Worm (Caenorhabditis elegans): ENCODE measurements around the gene EEED8.18.

DNA sequence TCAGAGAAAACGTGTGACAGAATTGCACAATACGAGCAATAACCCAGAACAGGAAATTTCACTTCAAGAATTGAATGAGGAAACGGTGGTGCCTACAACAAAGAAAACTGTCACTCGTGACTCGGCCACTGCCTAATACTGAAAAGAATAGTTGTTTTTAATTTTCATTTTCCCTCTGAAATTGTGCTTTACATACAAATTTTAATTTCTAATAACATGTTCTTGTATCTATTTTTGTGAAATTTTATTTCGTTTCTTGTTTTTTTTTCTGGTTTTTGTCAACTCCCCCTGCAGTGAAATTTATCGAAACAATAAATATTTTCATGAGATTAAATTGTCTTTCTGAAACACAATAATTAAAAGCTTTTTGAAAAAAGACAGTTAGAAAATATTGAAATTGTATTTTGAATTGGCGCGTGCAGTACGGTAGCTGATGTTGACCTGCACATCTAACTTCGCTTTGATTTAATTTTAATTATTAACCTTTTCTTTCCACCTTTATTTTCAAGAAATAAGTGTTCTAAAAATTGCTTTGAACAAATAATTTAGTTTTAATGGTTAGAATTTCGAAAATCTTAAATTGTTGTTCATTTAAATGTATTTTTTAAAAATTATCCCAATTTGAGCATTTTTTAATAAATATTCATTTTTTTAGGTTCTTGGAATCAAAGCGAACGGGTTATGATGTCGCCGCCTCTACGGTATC, 43.4 kb upstream of the EEED8.18 start, which contains the start of gene daz-1:
- TF ChIP-seq W03F9.2 (tag; optimal IDR thresholded peaks at IDR 0.05) (no peak), dao-5 (tag; optimal IDR thresholded peaks at IDR 0.05) (no peak)

Measured in whole organism, L4/young adult.